Fruit fly (Drosophila melanogaster): Measurements from ENCODE around the gene CG7465.

DNA sequence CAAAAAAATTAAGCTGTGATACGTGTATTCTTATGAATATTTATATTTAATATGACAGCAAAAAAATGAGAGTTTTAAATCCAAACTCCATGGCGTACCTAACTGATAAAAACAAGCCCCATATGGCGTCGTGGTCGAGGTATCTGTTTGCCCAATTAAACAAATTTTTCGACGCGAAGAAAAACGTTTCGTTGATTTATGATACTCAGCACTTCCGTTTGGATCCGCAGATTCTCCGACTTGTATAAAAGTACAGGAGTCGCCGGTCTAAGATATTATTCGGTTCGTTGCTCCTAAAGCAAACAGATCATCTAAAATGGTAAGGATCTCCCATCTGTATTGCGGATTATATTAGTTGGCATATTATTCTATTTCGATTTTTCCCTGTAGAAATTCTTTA, 8.6 kb upstream of the CG7465 start, which contains the start of gene CG32248:
- TF ChIP-seq dsx (GFP tag; optimal IDR thresholded peaks at IDR 0.05; ENCODE audit: poor library complexity, severe bottlenecking) (no peak), CG6163 (GFP tag; IDR thresholded peaks at IDR 0.05) (no peak), Hr4 (GFP tag; optimal IDR thresholded peaks at IDR 0.05) (no peak), Gug (GFP tag; IDR thresholded peaks at IDR 0.05) (no peak), CG11762 (GFP tag; optimal IDR thresholded peaks at IDR 0.05; ENCODE audit: insufficient read depth) (no peak), net (GFP tag; optimal IDR thresholded peaks at IDR 0.05) (no peak), ss (GFP tag; optimal IDR thresholded peaks at IDR 0.05) (no peak), CG1621 (tag; optimal IDR thresholded peaks at IDR 0.05) (no peak), CG32006 (GFP tag; optimal IDR thresholded peaks at IDR 0.05) (no peak), Ets21C (GFP tag; optimal IDR thresholded peaks at IDR 0.05) (no peak), Smox (GFP tag; optimal IDR thresholded peaks at IDR 0.05) (no peak)
